Fruit fly (Drosophila melanogaster) whole organism, adult: ENCODE results near the gene bond.
A peak's percentile ranks its signal among the peaks of the same experiment; 100 is the strongest.

Experiments
- CG11617 ChIP-seq: fragments of 200-800 bp; sonication (Bioruptor generic); optimal IDR thresholded peaks from 2 replicates; lab custom pipeline; 2017; ENCODE audit warnings: mild to moderate bottlenecking, missing biosample characterization, missing genetic modification reagents, missing genetic modification characterization
- CG12768 ChIP-seq: fragments of 200-800 bp; sonication (Bioruptor generic); optimal IDR thresholded peaks from 2 replicates; lab custom pipeline; 2017; ENCODE audit warnings: missing biosample characterization, missing genetic modification characterization, mild to moderate bottlenecking, moderate library complexity, missing genetic modification reagents
- CG14711 ChIP-seq: fragments of 200-800 bp; sonication (Bioruptor generic); optimal IDR thresholded peaks from 2 replicates; lab custom pipeline; 2018; ENCODE audit warnings: missing biosample characterization, mild to moderate bottlenecking, missing genetic modification characterization, moderate library complexity
- CG1620 ChIP-seq: fragments of 200-800 bp; sonication (Bioruptor generic); optimal IDR thresholded peaks from 2 replicates; lab custom pipeline; 2016; ENCODE audit warnings: missing biosample characterization, missing genetic modification characterization
- CG33017 ChIP-seq: fragments of 200-800 bp; sonication (Bioruptor generic); optimal IDR thresholded peaks from 2 replicates; lab custom pipeline; 2018; ENCODE audit warnings: missing biosample characterization, mild to moderate bottlenecking, missing genetic modification characterization, moderate library complexity
- CG5204 ChIP-seq: fragments of 200-800 bp; sonication (Bioruptor generic); optimal IDR thresholded peaks from 2 replicates; lab custom pipeline; 2016; ENCODE audit warnings: missing biosample characterization, missing genetic modification characterization
- CG7045 ChIP-seq: fragments of 200-800 bp; sonication (Bioruptor generic); optimal IDR thresholded peaks from 2 replicates; lab custom pipeline; 2017; ENCODE audit warnings: missing biosample characterization, mild to moderate bottlenecking, missing genetic modification characterization
- CG7101 ChIP-seq: fragments of 200-800 bp; sonication (Bioruptor generic); optimal IDR thresholded peaks from 2 replicates; lab custom pipeline; 2018; ENCODE audit warnings: missing biosample characterization, mild to moderate bottlenecking, missing genetic modification characterization, moderate library complexity
- Clk ChIP-seq: fragments of 200-800 bp; sonication (Bioruptor generic); optimal IDR thresholded peaks from 2 replicates; lab custom pipeline; 2017; ENCODE audit warnings: missing biosample characterization, missing genetic modification characterization
- Crg-1 ChIP-seq: fragments of 200-800 bp; sonication (Bioruptor generic); optimal IDR thresholded peaks from 2 replicates; lab custom pipeline; 2016; ENCODE audit warnings: missing biosample characterization, missing genetic modification characterization
- Hr96 ChIP-seq: fragments of 200-800 bp; sonication (Bioruptor generic); optimal IDR thresholded peaks from 2 replicates; lab custom pipeline; 2016; ENCODE audit warnings: missing biosample characterization, missing genetic modification characterization
- Mnt ChIP-seq: fragments of 200-800 bp; sonication (Bioruptor generic); optimal IDR thresholded peaks from 2 replicates; lab custom pipeline; 2016; ENCODE audit warnings: missing biosample characterization, mild to moderate bottlenecking, missing genetic modification characterization
- bab1 ChIP-seq: fragments of 200-800 bp; sonication (Bioruptor generic); optimal IDR thresholded peaks from 3 replicates; lab custom pipeline; 2019; ENCODE audit warnings: missing biosample characterization, mild to moderate bottlenecking, missing genetic modification characterization, moderate library complexity
- cic ChIP-seq: fragments of 200-800 bp; sonication (Bioruptor generic); optimal IDR thresholded peaks from 2 replicates; lab custom pipeline; 2017; ENCODE audit warnings: missing biosample characterization, mild to moderate bottlenecking, missing genetic modification characterization, moderate library complexity
- cnc ChIP-seq, 2 experiments: fragments of >200 bp; optimal IDR thresholded peaks; 2 replicates each; lab custom pipeline; 2017
- kay ChIP-seq: fragments of 200-800 bp; sonication (Bioruptor generic); peaks from one replicate; lab custom pipeline; 2016; ENCODE audit warnings: missing biosample characterization, missing genetic modification characterization, borderline replicate concordance
- ovo ChIP-seq: fragments of 200-800 bp; sonication (Bioruptor generic); optimal IDR thresholded peaks from 2 replicates; lab custom pipeline; 2016; ENCODE audit warnings: missing biosample characterization, missing genetic modification characterization
- pad ChIP-seq: fragments of 200-800 bp; sonication (Bioruptor generic); optimal IDR thresholded peaks from 3 replicates; lab custom pipeline; 2017; ENCODE audit warnings: missing biosample characterization, missing genetic modification characterization, mild to moderate bottlenecking, moderate library complexity, missing genetic modification reagents
- tj ChIP-seq: fragments of 200-800 bp; sonication (Bioruptor generic); optimal IDR thresholded peaks from 3 replicates; lab custom pipeline; 2017; ENCODE audit warnings: missing biosample characterization, mild to moderate bottlenecking, missing genetic modification characterization, moderate library complexity
- toe ChIP-seq: fragments of 200-800 bp; sonication (Bioruptor generic); optimal IDR thresholded peaks from 2 replicates; lab custom pipeline; 2016; ENCODE audit warnings: missing biosample characterization, missing genetic modification characterization

The bond gene

DNA sequence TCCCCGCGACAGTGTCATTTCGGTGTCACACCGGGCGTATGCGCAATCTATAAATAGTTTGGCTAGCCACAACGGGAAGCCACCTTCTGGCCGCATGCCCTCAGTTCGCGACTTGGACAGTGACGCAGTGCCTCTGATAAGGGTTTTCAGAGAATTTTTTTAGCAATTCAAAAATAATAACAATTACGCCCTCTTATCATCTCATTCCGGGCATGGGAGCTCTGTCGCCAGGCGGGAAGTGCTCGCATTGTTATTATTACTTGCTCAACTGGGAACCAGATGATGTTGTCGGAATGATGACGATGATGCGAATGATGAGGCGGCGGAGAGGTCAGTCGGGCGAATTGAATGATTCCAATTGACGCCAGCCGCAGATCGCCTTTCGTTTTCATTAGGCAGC lies 27.6 kb upstream of the bond start:
- TF ChIP-seq cic = peak; percentile 23
- no peak for TF ChIP-seq Crg-1 (GFP tag; lab: Kevin White, UChicago)
- TF ChIP-seq CG5204 (GFP tag; lab: Kevin White, UChicago) = peak; percentile 35

DNA sequence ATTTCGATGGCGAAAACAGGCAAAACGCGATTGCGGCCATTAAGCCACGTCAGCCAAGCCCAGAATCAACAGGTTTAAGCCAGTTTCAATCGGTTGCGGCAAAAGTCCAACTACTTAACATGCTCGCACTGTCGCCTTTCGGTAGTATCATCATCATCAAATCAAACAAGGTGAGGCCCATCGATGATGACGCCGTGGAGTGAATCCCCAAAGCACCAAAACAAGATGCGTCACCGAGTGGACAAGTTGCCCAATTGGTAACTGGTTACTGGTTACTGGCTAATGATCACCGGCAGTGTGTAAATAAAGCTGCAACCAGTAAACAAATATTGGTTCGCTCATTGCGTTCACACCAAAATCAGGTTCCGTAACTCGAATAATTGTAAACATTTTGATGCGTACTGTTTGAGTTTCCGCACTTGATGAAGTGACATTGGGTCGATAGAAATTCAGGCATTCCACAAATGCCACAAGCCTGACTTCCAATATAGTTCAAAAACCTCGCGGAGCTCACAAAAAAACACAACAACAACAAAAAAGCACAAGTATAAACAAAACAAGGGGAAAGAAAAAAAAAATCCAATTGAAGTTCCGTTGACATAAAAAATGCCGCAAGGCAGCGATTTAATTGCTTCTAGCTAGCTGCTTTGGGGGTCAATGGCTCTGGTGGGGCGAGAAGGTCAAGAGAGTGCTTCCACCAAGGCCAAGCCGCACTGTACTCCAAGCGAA lies 26.0 kb upstream of the bond start:
- TF ChIP-seq ovo (peak; percentile 13), CG14711 (tag; lab: Kevin White, UChicago) (no peak), cnc (optimal IDR thresholded peaks at IDR 0.05; lab: Kevin White, UChicago) (no peak), toe (GFP tag; lab: Kevin White, UChicago) (no peak)

DNA sequence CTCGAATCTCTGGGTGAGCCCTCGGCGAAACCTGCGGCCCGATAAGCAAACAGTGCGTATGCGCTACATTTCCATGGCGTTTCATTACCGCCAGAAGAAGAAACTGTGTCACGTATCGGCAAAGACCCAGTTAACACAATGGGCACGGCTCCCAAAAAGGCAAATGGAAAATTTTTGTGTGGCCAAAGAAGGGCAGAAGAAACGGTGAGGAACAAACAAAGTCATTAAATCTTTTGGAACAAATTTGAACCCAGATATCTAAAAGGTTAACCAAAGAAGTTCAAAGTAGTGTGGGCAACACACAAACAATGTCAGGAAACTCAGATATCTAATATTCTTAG lies 25.4 kb upstream of the bond start:
- TF ChIP-seq cnc (optimal IDR thresholded peaks at IDR 0.05; lab: Kevin White, UChicago) (no peak), CG7045 (GFP tag; lab: Kevin White, UChicago) (no peak), cic (no peak), CG1620 (no peak), CG7101 (tag; lab: Kevin White, UChicago) (no peak), ovo (no peak), pad (GFP tag; lab: Kevin White, UChicago) (no peak), CG14711 (tag; lab: Kevin White, UChicago) (no peak), toe (GFP tag; lab: Kevin White, UChicago) (no peak), bab1 (GFP tag; lab: Kevin White, UChicago) (no peak), CG11617 (GFP tag; lab: Kevin White, UChicago) (no peak), CG5204 (GFP tag; lab: Kevin White, UChicago) (no peak), Mnt (GFP tag; lab: Kevin White, UChicago) (no peak), Clk (GFP tag; lab: Kevin White, UChicago) (no peak), kay (no peak), CG12768 (GFP tag; lab: Kevin White, UChicago) (no peak), Hr96 (GFP tag; lab: Kevin White, UChicago) (no peak), tj (GFP tag; lab: Kevin White, UChicago) (no peak), CG33017 (tag; lab: Kevin White, UChicago) (no peak)

DNA sequence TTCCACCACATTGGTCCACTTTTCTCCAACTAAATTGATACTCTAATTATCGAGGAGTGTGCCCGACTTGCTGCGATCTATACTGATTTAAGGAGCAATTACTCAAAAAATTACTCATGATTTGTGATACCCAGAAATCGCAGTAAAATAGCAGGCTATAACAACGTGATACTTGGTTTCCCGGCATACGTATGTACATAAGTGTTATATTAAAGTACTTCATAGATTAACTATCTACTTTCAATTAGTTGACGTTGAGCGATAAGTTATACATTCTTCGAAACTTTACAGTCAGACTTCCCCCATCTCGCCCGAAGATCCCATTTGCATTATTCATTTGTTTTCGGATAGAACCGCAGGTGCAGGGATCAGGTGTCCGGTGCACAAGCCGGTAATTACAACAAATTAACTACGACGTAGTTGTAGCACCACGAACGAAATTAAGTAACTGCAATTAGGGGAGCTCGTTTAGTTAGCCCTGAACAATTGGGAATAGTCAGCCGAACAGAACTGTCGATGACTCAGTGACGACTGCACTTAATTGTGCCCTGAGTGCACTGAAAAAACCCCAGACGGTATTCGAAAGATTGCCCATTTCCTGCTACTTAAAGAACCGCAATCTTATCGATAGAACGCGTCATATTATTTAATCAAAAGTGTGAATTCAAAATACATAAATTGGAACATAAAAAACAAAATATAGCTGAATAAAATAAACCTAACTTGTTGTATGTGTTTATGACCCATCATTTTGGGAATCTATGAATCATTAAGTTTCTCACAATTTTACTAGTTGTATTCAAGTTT lies 24.7 kb upstream of the bond start:
- TF ChIP-seq CG5204 (GFP tag; lab: Kevin White, UChicago) (peak; percentile 33), kay (peak; percentile 92), CG11617 (GFP tag; lab: Kevin White, UChicago) (peak; percentile 5), CG14711 (tag; lab: Kevin White, UChicago) (no peak), cic (peak; percentile 62), tj (GFP tag; lab: Kevin White, UChicago) (no peak), CG12768 (GFP tag; lab: Kevin White, UChicago) (peak; percentile 22)

DNA sequence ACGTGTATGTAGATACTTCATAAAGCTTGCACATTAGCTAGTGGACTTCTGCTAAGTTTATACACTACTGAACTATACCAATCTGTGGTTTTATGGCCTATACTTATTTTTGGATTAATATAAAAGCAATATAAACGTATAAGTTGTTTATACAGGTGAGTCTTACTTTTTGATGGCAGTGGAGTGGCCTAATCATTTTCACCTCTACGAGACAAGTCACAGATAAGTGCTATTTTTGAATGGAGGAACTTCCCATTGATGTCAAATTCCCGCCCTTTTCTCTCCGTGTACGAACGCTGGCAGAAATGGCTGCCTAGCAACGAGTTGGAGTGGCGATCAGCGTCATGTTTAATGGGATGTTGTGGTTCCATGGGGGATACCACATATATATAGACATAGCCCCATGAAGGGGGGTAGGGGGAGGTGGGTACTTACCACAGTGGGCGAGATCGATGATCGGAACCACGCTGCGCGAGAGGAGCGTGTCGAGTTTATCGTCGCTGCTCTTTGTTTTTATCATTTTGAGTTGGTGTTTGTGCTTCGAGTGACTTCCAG lies 24.1 kb upstream of the bond start:
- no peak for TF ChIP-seq CG7101 (tag; lab: Kevin White, UChicago)
- TF ChIP-seq Mnt (GFP tag; lab: Kevin White, UChicago) = no peak
- peak; percentile 2 for TF ChIP-seq CG33017 (tag; lab: Kevin White, UChicago)

DNA sequence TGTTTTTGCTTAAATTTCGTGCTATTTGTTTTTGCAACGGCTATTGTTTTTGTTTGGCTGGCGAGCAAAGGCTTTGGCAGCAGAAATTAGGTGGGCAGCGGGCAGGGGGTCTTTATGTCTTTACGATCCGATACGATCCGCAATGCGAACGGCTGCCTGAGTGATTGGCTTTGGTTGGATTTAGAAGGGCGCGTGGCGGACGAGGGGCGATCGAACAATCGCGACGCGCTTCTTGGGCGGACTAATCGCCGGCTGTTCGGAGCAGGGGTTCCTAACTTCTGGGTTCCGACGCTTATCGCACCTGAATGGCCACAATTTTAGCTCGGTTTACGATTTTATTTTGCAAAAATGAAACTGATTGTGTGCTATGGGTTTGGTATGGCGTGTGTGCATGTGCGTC lies 23.3 kb upstream of the bond start:
- TF ChIP-seq CG12768 (GFP tag; lab: Kevin White, UChicago) (no peak), cnc (optimal IDR thresholded peaks at IDR 0.05; lab: Kevin White, UChicago) (no peak), Clk (GFP tag; lab: Kevin White, UChicago) (no peak), CG14711 (tag; lab: Kevin White, UChicago) (no peak), tj (GFP tag; lab: Kevin White, UChicago) (peak; percentile 86), toe (GFP tag; lab: Kevin White, UChicago) (peak; percentile 29), kay (no peak), Crg-1 (GFP tag; lab: Kevin White, UChicago) (no peak), CG1620 (no peak), CG11617 (GFP tag; lab: Kevin White, UChicago) (no peak), Hr96 (GFP tag; lab: Kevin White, UChicago) (no peak), CG7045 (GFP tag; lab: Kevin White, UChicago) (no peak), bab1 (GFP tag; lab: Kevin White, UChicago) (no peak), CG7101 (tag; lab: Kevin White, UChicago) (no peak), pad (GFP tag; lab: Kevin White, UChicago) (no peak), CG5204 (GFP tag; lab: Kevin White, UChicago) (no peak), cic (peak; percentile 61), CG33017 (tag; lab: Kevin White, UChicago) (no peak), Mnt (GFP tag; lab: Kevin White, UChicago) (peak; percentile 28), ovo (no peak)
